Worm (Caenorhabditis elegans) whole organism, L1 larva: ENCODE measurements around the gene tebp-1.
"Not testable (repeated sequence)": the region's sequence is repeated elsewhere in the genome, so short reads cannot be mapped to it uniquely, and the experiment has no call there.

Source experiments
- C34B4.2 ChIP-seq: sonication (generic microtip); optimal IDR thresholded peaks from 2 replicates; lab custom pipeline; 2017; ENCODE audit warnings: mild to moderate bottlenecking, missing genetic modification characterization, missing compliant biosample characterization
- F16B12.6 ChIP-seq: fragments of 150-350 bp; optimal IDR thresholded peaks from 2 replicates; lab custom pipeline; 2014; ENCODE audit warnings: missing biosample characterization, missing genetic modification characterization
- Y116A8C.19 ChIP-seq: sonication (generic microtip); optimal IDR thresholded peaks from 2 replicates; lab custom pipeline; 2016; ENCODE audit warnings: missing compliant biosample characterization, missing genetic modification characterization, borderline replicate concordance
- ama-1 ChIP-seq: fragments of 150-350 bp; optimal IDR thresholded peaks from 2 replicates; lab custom pipeline; 2014
- ceh-8 ChIP-seq: fragments of 200-800 bp; sonication (Bioruptor generic); optimal IDR thresholded peaks from 2 replicates; lab custom pipeline; 2018; ENCODE audit warnings: mild to moderate bottlenecking, missing genetic modification characterization, moderate library complexity, missing compliant biosample characterization
- ceh-82 ChIP-seq, 3 experiments: fragments of 150-350 bp in 1 of 3; sonication (generic microtip) in 2 of 3; optimal IDR thresholded peaks; 2 replicates each; lab custom pipeline; 2014 to 2017; ENCODE audit warnings: missing biosample characterization in 3 of 3, missing genetic modification characterization in 3 of 3
- ceh-88 ChIP-seq: fragments of 200-800 bp; sonication (Bioruptor generic); IDR thresholded peaks from 2 replicates; pipeline ENCODE4 v1.3.6; 2022; ENCODE audit warnings: missing genetic modification characterization, missing compliant biosample characterization
- ceh-90 ChIP-seq: sonication (generic microtip); optimal IDR thresholded peaks from 2 replicates; lab custom pipeline; 2016; ENCODE audit warnings: missing genetic modification characterization, missing compliant biosample characterization
- ces-1 ChIP-seq: fragments of 150-350 bp; optimal IDR thresholded peaks from 2 replicates; lab custom pipeline; 2014; ENCODE audit warnings: missing biosample characterization, missing genetic modification reagents, missing genetic modification characterization
- dpl-1 ChIP-seq, 3 experiments: fragments of 150-350 bp in 2 of 3; sonication (generic microtip) in 1 of 3; optimal IDR thresholded peaks; 2 replicates each; lab custom pipeline; 2014 to 2017; ENCODE audit warnings: missing biosample characterization in 3 of 3, missing genetic modification characterization in 3 of 3, missing genetic modification reagents in 3 of 3
- dsc-1 ChIP-seq: sonication (generic microtip); optimal IDR thresholded peaks from 2 replicates; lab custom pipeline; 2016; ENCODE audit warnings: mild to moderate bottlenecking, missing genetic modification characterization, missing compliant biosample characterization
- efl-1 ChIP-seq, 4 experiments: fragments of 150-350 bp; optimal IDR thresholded peaks in 3 of 4; peaks in 1 of 4; 1 replicate in 1 of 4; 2 replicates in 3 of 4; lab custom pipeline; 2014; ENCODE audit warnings: missing biosample characterization in 2 of 4, missing genetic modification characterization in 2 of 4, missing genetic modification reagents in 2 of 4
- efl-3 ChIP-seq: fragments of 200-800 bp; sonication (Bioruptor generic); optimal IDR thresholded peaks from 2 replicates; lab custom pipeline; 2018; ENCODE audit warnings: mild to moderate bottlenecking, missing genetic modification characterization, missing compliant biosample characterization
- egl-13 ChIP-seq: sonication (generic microtip); optimal IDR thresholded peaks from 2 replicates; lab custom pipeline; 2016; ENCODE audit warnings: missing genotype, missing genetic modification reagents, missing genetic modification characterization, missing compliant biosample characterization
- egl-27 ChIP-seq, 2 experiments: fragments of 150-350 bp in 1 of 2; sonication (generic microtip); optimal IDR thresholded peaks; 3 replicates each; lab custom pipeline; 2017 to 2018; ENCODE audit warnings: missing biosample characterization in 2 of 2, missing genetic modification characterization in 2 of 2, missing genetic modification reagents in 2 of 2
- elt-2 ChIP-seq: sonication (generic microtip); optimal IDR thresholded peaks from 2 replicates; lab custom pipeline; 2016; ENCODE audit warnings: missing genetic modification characterization, mild to moderate bottlenecking, inconsistent platforms, missing compliant biosample characterization, missing genetic modification reagents
- ets-5 ChIP-seq: fragments of 200-800 bp; sonication (Bioruptor generic); IDR thresholded peaks from 2 replicates; pipeline ENCODE4 v1.3.6; 2022; ENCODE audit warnings: missing genetic modification characterization, missing compliant biosample characterization
- fkh-10 ChIP-seq: sonication (generic microtip); optimal IDR thresholded peaks from 2 replicates; lab custom pipeline; 2017; ENCODE audit warnings: missing biosample characterization, missing genetic modification reagents, missing genetic modification characterization
- fos-1 ChIP-seq: fragments of 150-350 bp; optimal IDR thresholded peaks from 2 replicates; lab custom pipeline; 2014; ENCODE audit warnings: missing biosample characterization, missing genetic modification characterization
- grh-1 ChIP-seq: fragments of 200-800 bp; sonication (Bioruptor generic); IDR thresholded peaks from 2 replicates; pipeline ENCODE4 v1.3.6; 2022; ENCODE audit warnings: missing genetic modification reagents, missing genetic modification characterization, missing compliant biosample characterization
- hlh-4 ChIP-seq: sonication (generic microtip); optimal IDR thresholded peaks from 2 replicates; lab custom pipeline; 2016; ENCODE audit warnings: mild to moderate bottlenecking, missing genetic modification characterization, missing compliant biosample characterization
- hpl-2 ChIP-seq: fragments of 150-350 bp; optimal IDR thresholded peaks from 2 replicates; lab custom pipeline; 2014; ENCODE audit warnings: missing biosample characterization, missing genetic modification reagents, missing genetic modification characterization
- isw-1 ChIP-seq: fragments of 200-800 bp; sonication (Bioruptor generic); IDR thresholded peaks from 2 replicates; pipeline ENCODE4 v1.3.6; 2022; ENCODE audit warnings: missing genetic modification characterization, missing compliant biosample characterization
- jun-1 ChIP-seq: fragments of 150-350 bp; optimal IDR thresholded peaks from 2 replicates; lab custom pipeline; 2014; ENCODE audit warnings: missing biosample characterization, missing genetic modification reagents, missing genetic modification characterization
- lin-13 ChIP-seq: fragments of 150-350 bp; optimal IDR thresholded peaks from 2 replicates; lab custom pipeline; 2014; ENCODE audit warnings: missing biosample characterization, missing genetic modification reagents, missing genetic modification characterization
- lin-14 ChIP-seq: fragments of 200-800 bp; sonication (Bioruptor generic); optimal IDR thresholded peaks from 2 replicates; lab custom pipeline; 2018; ENCODE audit warnings: mild to moderate bottlenecking, missing genetic modification characterization, moderate library complexity, missing compliant biosample characterization
- lin-35 ChIP-seq, 2 experiments: fragments of 150-350 bp; optimal IDR thresholded peaks; 2 replicates each; lab custom pipeline; 2014; ENCODE audit warnings: missing biosample characterization in 2 of 2, missing genetic modification characterization in 2 of 2, missing genetic modification reagents in 2 of 2
- lir-3 ChIP-seq: sonication (generic microtip); optimal IDR thresholded peaks from 2 replicates; lab custom pipeline; 2016; ENCODE audit warnings: mild to moderate bottlenecking, missing genetic modification characterization, moderate library complexity, missing compliant biosample characterization; ENCODE audit not compliant: poor library complexity
- mep-1 ChIP-seq: fragments of 150-350 bp; optimal IDR thresholded peaks from 2 replicates; lab custom pipeline; 2014; ENCODE audit warnings: missing biosample characterization, missing genetic modification characterization
- nhr-12 ChIP-seq: sonication (generic microtip); optimal IDR thresholded peaks from 2 replicates; lab custom pipeline; 2017; ENCODE audit warnings: missing biosample characterization, missing genetic modification characterization
- nhr-20 ChIP-seq: sonication (generic microtip); optimal IDR thresholded peaks from 2 replicates; lab custom pipeline; 2016; ENCODE audit warnings: mild to moderate bottlenecking, missing genetic modification characterization, missing compliant biosample characterization
- nhr-28 ChIP-seq: fragments of 150-350 bp; optimal IDR thresholded peaks from 2 replicates; lab custom pipeline; 2014; ENCODE audit warnings: missing biosample characterization, missing genetic modification characterization
- nhr-47 ChIP-seq: sonication (generic microtip); optimal IDR thresholded peaks from 2 replicates; lab custom pipeline; 2016; ENCODE audit warnings: mild to moderate bottlenecking, missing genetic modification characterization, moderate library complexity, missing compliant biosample characterization
- nhr-76 ChIP-seq: sonication (generic microtip); optimal IDR thresholded peaks from 2 replicates; lab custom pipeline; 2017; ENCODE audit warnings: missing biosample characterization, missing genetic modification characterization
- pax-3 ChIP-seq: fragments of 200-800 bp; sonication (Bioruptor generic); optimal IDR thresholded peaks from 2 replicates; lab custom pipeline; 2018; ENCODE audit warnings: mild to moderate bottlenecking, missing genetic modification characterization, moderate library complexity, missing compliant biosample characterization
- pqm-1 ChIP-seq: sonication (generic microtip); optimal IDR thresholded peaks from 3 replicates; lab custom pipeline; 2017; ENCODE audit warnings: missing biosample characterization, missing genetic modification characterization
- rnt-1 ChIP-seq: sonication (generic microtip); optimal IDR thresholded peaks from 2 replicates; lab custom pipeline; 2016; ENCODE audit warnings: mild to moderate bottlenecking, missing genetic modification characterization, moderate library complexity, missing compliant biosample characterization
- skn-1 ChIP-seq: fragments of 150-350 bp; optimal IDR thresholded peaks from 2 replicates; lab custom pipeline; 2014; ENCODE audit warnings: missing biosample characterization, missing genetic modification characterization
- snpc-4 ChIP-seq: fragments of 150-350 bp; optimal IDR thresholded peaks from 2 replicates; lab custom pipeline; 2014; ENCODE audit warnings: missing biosample characterization, missing genetic modification characterization
- sup-37 ChIP-seq: fragments of 200-800 bp; sonication (Bioruptor generic); optimal IDR thresholded peaks from 2 replicates; lab custom pipeline; 2018; ENCODE audit warnings: mild to moderate bottlenecking, missing genetic modification characterization, missing compliant biosample characterization
- swsn-7 ChIP-seq: sonication (generic microtip); optimal IDR thresholded peaks from 2 replicates; lab custom pipeline; 2016; ENCODE audit warnings: missing genetic modification characterization, missing compliant biosample characterization
- tlp-1 ChIP-seq: fragments of 150-350 bp; optimal IDR thresholded peaks from 2 replicates; lab custom pipeline; 2014; ENCODE audit warnings: missing biosample characterization, missing genetic modification characterization
- unc-86 ChIP-seq: sonication (generic microtip); optimal IDR thresholded peaks from 2 replicates; lab custom pipeline; 2016; ENCODE audit warnings: missing genetic modification characterization, missing compliant biosample characterization
- xbp-1 ChIP-seq: sonication (generic microtip); optimal IDR thresholded peaks from 2 replicates; lab custom pipeline; 2016; ENCODE audit warnings: missing genetic modification characterization, missing compliant biosample characterization
- zip-4 ChIP-seq: fragments of 200-800 bp; sonication (Bioruptor generic); optimal IDR thresholded peaks from 2 replicates; lab custom pipeline; 2018; ENCODE audit warnings: mild to moderate bottlenecking, missing genetic modification characterization, moderate library complexity, missing compliant biosample characterization
- ztf-11 ChIP-seq, 2 experiments: sonication (generic microtip); optimal IDR thresholded peaks; 2 replicates each; lab custom pipeline; 2016 to 2017; ENCODE audit warnings: missing genetic modification characterization in 2 of 2, missing biosample characterization in 1 of 2, missing compliant biosample characterization in 1 of 2
- ztf-4 ChIP-seq: fragments of 150-350 bp; optimal IDR thresholded peaks from 2 replicates; lab custom pipeline; 2014; ENCODE audit warnings: missing biosample characterization, missing genetic modification characterization

tebp-1 gene

DNA sequence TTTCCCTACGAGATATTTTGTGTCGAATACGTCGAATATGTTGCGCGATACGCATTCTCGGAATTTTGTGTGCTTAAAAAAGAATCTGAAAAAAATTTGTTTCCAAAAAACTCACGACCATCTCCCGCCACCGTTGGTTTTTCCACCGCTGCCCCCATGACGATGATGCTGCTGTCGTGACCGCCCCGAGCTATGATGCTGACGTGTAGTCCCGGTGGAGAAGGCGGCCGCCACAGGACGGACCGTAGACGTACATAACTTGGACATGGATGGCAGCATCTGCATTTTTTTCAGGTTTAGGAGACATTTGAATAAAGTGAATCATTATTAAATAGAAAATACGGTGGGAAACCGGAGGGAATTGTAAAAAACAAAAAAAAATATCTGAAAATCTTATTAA, 17.7 kb upstream of the tebp-1 start, which contains the start of gene ddl-3:
ddl-3 (minus strand) TSS at position 289 of the 400 bp plus-strand sequence.
- not testable (repeated sequence) for TF ChIP-seq dpl-1 (GFP tag; optimal IDR thresholded peaks at IDR 0.05; lab: Kevin White, UChicago); lin-35 (GFP tag; optimal IDR thresholded peaks at IDR 0.05; lab: Kevin White, UChicago); elt-2

ce11 chrII:14346243-14346642, 15.6 kb upstream of the tebp-1 start, which contains the start of gene Y54G11A.9:
Gene Y54G11A.9, minus strand, starts transcription at chrII:14346438.
- TF ChIP-seq efl-1 (optimal IDR thresholded peaks at IDR 0.05; lab: Kevin White, UChicago) = peak in 1 of 2 experiments; percentile 14
- TF ChIP-seq efl-1 (GFP tag; optimal IDR thresholded peaks at IDR 0.05 in 1 of 2; lab: Kevin White, UChicago) = not testable (repeated sequence)
- TF ChIP-seq, all 84 proteins: peak for 1; not testable (repeated sequence) for 83

- peak; percentile 89 for TF ChIP-seq lin-14
- TF ChIP-seq ets-5 (GFP tag; lab: Robert Waterston, UW) = no peak
- TF ChIP-seq egl-13 = peak; percentile 52
- no peak for TF ChIP-seq sup-37
- TF ChIP-seq xbp-1 (tag; lab: Kevin White, UChicago) = peak; percentile 85
- no peak for TF ChIP-seq hlh-4 (tag; lab: Kevin White, UChicago)
- TF ChIP-seq nhr-47 (tag; lab: Kevin White, UChicago) = peak; percentile 89
- TF ChIP-seq unc-86 (tag; lab: Kevin White, UChicago) = peak; percentile 77
- peak; percentile 86 for TF ChIP-seq fos-1 (tag; lab: Kevin White, UChicago)
- TF ChIP-seq isw-1 (GFP tag; lab: Robert Waterston, UW) = peak; percentile 84
- TF ChIP-seq tlp-1 = no peak
- peak; percentile 25 for TF ChIP-seq ceh-8 (GFP tag; lab: Kevin White, UChicago)
- peak; percentile 78 for TF ChIP-seq jun-1 (tag; lab: Kevin White, UChicago)
- TF ChIP-seq swsn-7 (tag; lab: Kevin White, UChicago) = peak; percentile 79
- peak; percentile 75 for TF ChIP-seq lir-3
- TF ChIP-seq nhr-12 (tag; lab: Kevin White, UChicago) = no peak
- peak; percentile 61 for TF ChIP-seq zip-4 (GFP tag; lab: Kevin White, UChicago)
- no peak for TF ChIP-seq ces-1 (GFP tag; lab: Kevin White, UChicago)
- peak; percentile 88 for TF ChIP-seq snpc-4
- peak; percentile 97 for TF ChIP-seq mep-1 (tag; lab: Kevin White, UChicago)
- no peak for TF ChIP-seq nhr-28
- TF ChIP-seq F16B12.6 (tag; lab: Kevin White, UChicago) = peak; percentile 99
- no peak for TF ChIP-seq C34B4.2
- no peak for TF ChIP-seq efl-3 (GFP tag; lab: Kevin White, UChicago)
- TF ChIP-seq ama-1 (lab: Kevin White, UChicago) = peak; percentile 63
- TF ChIP-seq dsc-1 (tag; lab: Kevin White, UChicago) = peak; percentile 68
- peak; percentile 18 for TF ChIP-seq ceh-90 (tag; lab: Kevin White, UChicago)
- peak; percentile 54 for TF ChIP-seq grh-1 (GFP tag; lab: Robert Waterston, UW)
- peak; percentile 62 for TF ChIP-seq ceh-88 (GFP tag; lab: Robert Waterston, UW)
- peak; percentile 77 for TF ChIP-seq hpl-2
- peak; percentile 44 for TF ChIP-seq ztf-4 (tag; lab: Kevin White, UChicago)
- peak; percentile 82 to 96 (median 86) for TF ChIP-seq ceh-82 (tag; optimal IDR thresholded peaks at IDR 0.05; lab: Kevin White, UChicago)
- TF ChIP-seq ztf-11 (tag; optimal IDR thresholded peaks at IDR 0.05; lab: Kevin White, UChicago) = peak in 1 of 2 experiments; percentile 60
- peak; percentile 86 for TF ChIP-seq lin-13 (GFP tag; lab: Kevin White, UChicago)
- TF ChIP-seq rnt-1 (tag; lab: Kevin White, UChicago) = peak; percentile 87
- peak; percentile 14 for TF ChIP-seq pqm-1 (tag; lab: Kevin White, UChicago)
- TF ChIP-seq dpl-1 (GFP tag; optimal IDR thresholded peaks at IDR 0.05; lab: Kevin White, UChicago) = peak; percentile 90 to 92 (median 90)
- peak; percentile 63 for TF ChIP-seq pax-3 (tag; lab: Kevin White, UChicago)
- TF ChIP-seq nhr-76 (tag; lab: Kevin White, UChicago) = no peak
- TF ChIP-seq Y116A8C.19 = no peak
- TF ChIP-seq egl-27 (tag; optimal IDR thresholded peaks at IDR 0.05; lab: Kevin White, UChicago) = no peak
- peak; percentile 93 for TF ChIP-seq skn-1 (tag; lab: Kevin White, UChicago)
- peak; percentile 68 for TF ChIP-seq fkh-10 (GFP tag; lab: Kevin White, UChicago)
- TF ChIP-seq nhr-20 = peak; percentile 81
These were observed 12.4 kb upstream of the tebp-1 start, which contains the start of the genes Y54G11A.17, lin-7 and elof-1 for ce11 chrII:14349356-14349923. Gene Y54G11A.17, minus strand, starts transcription at chrII:14349406. Gene lin-7, minus strand, starts transcription at chrII:14349406. Gene elof-1, plus strand, starts transcription at chrII:14349738.
